Fruit fly (Drosophila melanogaster): ENCODE measurements around the gene Mpi.

DNA sequence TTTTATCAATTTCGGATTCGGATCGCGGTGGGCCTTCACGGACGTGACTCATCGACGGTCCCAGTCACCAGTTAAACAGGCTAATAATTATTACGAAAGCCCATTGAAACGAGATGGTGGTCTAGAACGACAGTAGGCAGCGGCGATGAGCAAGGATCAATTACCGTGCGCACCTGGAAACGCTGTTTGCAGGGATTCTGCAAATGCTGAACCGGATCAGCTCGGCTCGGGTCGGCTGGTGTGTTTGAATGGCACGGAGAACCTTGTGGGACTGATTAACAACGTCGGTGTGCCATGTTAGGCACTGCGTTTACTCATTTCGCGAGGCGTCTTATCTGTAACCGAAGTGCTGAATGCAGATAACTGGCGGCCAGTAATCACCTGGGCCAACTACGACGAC, 14.7 kb downstream of the Mpi start, which contains the start of gene Whamy:
- TF ChIP-seq onecut (GFP tag; IDR thresholded peaks at IDR 0.05) = no peak
- no peak for TF ChIP-seq bsh (GFP tag; optimal IDR thresholded peaks at IDR 0.05)
- TF ChIP-seq CG3847 (GFP tag; IDR thresholded peaks at IDR 0.05) = no peak
- no peak for TF ChIP-seq CG1024 (GFP tag; IDR thresholded peaks at IDR 0.05)
- no peak for TF ChIP-seq peb (GFP tag; IDR thresholded peaks at IDR 0.05)
- TF ChIP-seq CkIIα-i1 (GFP tag; IDR thresholded peaks at IDR 0.05) = no peak
- no peak for TF ChIP-seq fru (optimal IDR thresholded peaks at IDR 0.05)
- no peak for TF ChIP-seq toy (GFP tag; IDR thresholded peaks at IDR 0.05)
- TF ChIP-seq yki (optimal IDR thresholded peaks at IDR 0.05) = no peak
- TF ChIP-seq da (GFP tag; optimal IDR thresholded peaks at IDR 0.05) = no peak
- TF ChIP-seq MTF-1 (GFP tag; optimal IDR thresholded peaks at IDR 0.05; ENCODE audit: borderline replicate concordance) = no peak
- no peak for TF ChIP-seq Bgb (GFP tag; IDR thresholded peaks at IDR 0.05; ENCODE audit: partially characterized antibody)
- TF ChIP-seq CG17361 (GFP tag; IDR thresholded peaks at IDR 0.05) = no peak
- TF ChIP-seq hbn (GFP tag; IDR thresholded peaks at IDR 0.05; ENCODE audit: partially characterized antibody) = no peak

Measured in whole organism, embryonic.